Worm (Caenorhabditis elegans): ENCODE results near the gene R07G3.8.

- TF ChIP-seq lag-1 (GFP tag; IDR thresholded peaks at IDR 0.05) (no peak), nhr-90 (tag; optimal IDR thresholded peaks at IDR 0.05) (no peak)
Measured at ce11 chrII:7631677-7632210, 11.4 kb upstream of the R07G3.8 start.

Data from whole organism, young adult.